Fruit fly (Drosophila melanogaster): ENCODE measurements around the gene CG34448.

The CG34448 gene

dm6 chr2L:2373818-2374746 is 43.7 kb downstream of the CG34448 start, which contains the start of the genes CG3609 and CG15390 (continued):
- TF ChIP-seq CG3919 (GFP tag; optimal IDR thresholded peaks at IDR 0.05), result peak; percentile 91
- no peak for TF ChIP-seq fd85E (GFP tag; optimal IDR thresholded peaks at IDR 0.05)
- peak; percentile 80 for TF ChIP-seq Smox (GFP tag; optimal IDR thresholded peaks at IDR 0.05)
- TF ChIP-seq CG4318 (GFP tag; optimal IDR thresholded peaks at IDR 0.05), result peak; percentile 20
- TF ChIP-seq fd59A (GFP tag; optimal IDR thresholded peaks at IDR 0.05), result peak; percentile 55
- peak; percentile 57 for TF ChIP-seq CG32006 (GFP tag; optimal IDR thresholded peaks at IDR 0.05)
- TF ChIP-seq dac (GFP tag; optimal IDR thresholded peaks at IDR 0.05), result peak; percentile 56
- peak; percentile 83 for TF ChIP-seq net (GFP tag; optimal IDR thresholded peaks at IDR 0.05)
- peak; percentile 62 for TF ChIP-seq acj6 (GFP tag; optimal IDR thresholded peaks at IDR 0.05)
- peak; percentile 83 for TF ChIP-seq CG31627 (GFP tag; optimal IDR thresholded peaks at IDR 0.05)
- TF ChIP-seq Sox14 (GFP tag; optimal IDR thresholded peaks at IDR 0.05), result peak; percentile 91
- peak; percentile 88 for TF ChIP-seq pdm3 (GFP tag; optimal IDR thresholded peaks at IDR 0.05)
- peak; percentile 46 for TF ChIP-seq Gug (GFP tag; IDR thresholded peaks at IDR 0.05)
- peak; percentile 74 for TF ChIP-seq dsx (GFP tag; optimal IDR thresholded peaks at IDR 0.05; ENCODE audit: poor library complexity, severe bottlenecking)
- peak; percentile 79 for TF ChIP-seq CG1621 (tag; optimal IDR thresholded peaks at IDR 0.05)
- peak; percentile 83 for TF ChIP-seq cyc (GFP tag; optimal IDR thresholded peaks at IDR 0.05)
- TF ChIP-seq CG10669 (GFP tag; optimal IDR thresholded peaks at IDR 0.05), result peak; percentile 66
- TF ChIP-seq CG8632 (GFP tag; optimal IDR thresholded peaks at IDR 0.05), result peak; percentile 54
- TF ChIP-seq Hr38 (GFP tag; optimal IDR thresholded peaks at IDR 0.05), result peak; percentile 76
- peak; percentile 73 to 76 for TF ChIP-seq salr (GFP tag; optimal IDR thresholded peaks at IDR 0.05)
- peak; percentile 81 to 87 for TF ChIP-seq ss (GFP tag; optimal IDR thresholded peaks at IDR 0.05)
- peak; percentile 80 for TF ChIP-seq CG16779 (tag; optimal IDR thresholded peaks at IDR 0.05)
- peak; percentile 43 for TF ChIP-seq CG8319 (GFP tag; optimal IDR thresholded peaks at IDR 0.05)
- TF ChIP-seq eg (GFP tag; IDR thresholded peaks at IDR 0.05), result peak; percentile 88
- peak; percentile 30 for TF ChIP-seq CG34406 (GFP tag; optimal IDR thresholded peaks at IDR 0.05)
- TF ChIP-seq fkh (GFP tag; optimal IDR thresholded peaks at IDR 0.05), result peak; percentile 76
- TF ChIP-seq CG11902 (GFP tag; optimal IDR thresholded peaks at IDR 0.05), result peak; percentile 49
- TF ChIP-seq spab (GFP tag; optimal IDR thresholded peaks at IDR 0.05), result peak; percentile 24
- TF ChIP-seq CG15336 (GFP tag; IDR thresholded peaks at IDR 0.05), result peak; percentile 78
- TF ChIP-seq CG6792 (GFP tag; optimal IDR thresholded peaks at IDR 0.05), result peak; percentile 65
- peak; percentile 85 for TF ChIP-seq lz (GFP tag; optimal IDR thresholded peaks at IDR 0.05)
- peak; percentile 60 for TF ChIP-seq CG7368 (GFP tag; optimal IDR thresholded peaks at IDR 0.05)
- peak; percentile 75 for TF ChIP-seq CG8119 (GFP tag; IDR thresholded peaks at IDR 0.05)
- peak; percentile 83 for TF ChIP-seq Hr39 (GFP tag; optimal IDR thresholded peaks at IDR 0.05)
- peak; percentile 9 for TF ChIP-seq CG6854 (GFP tag; optimal IDR thresholded peaks at IDR 0.05)

- TF ChIP-seq CG6808 (GFP tag; optimal IDR thresholded peaks at IDR 0.05) (no peak), vri (GFP tag; optimal IDR thresholded peaks at IDR 0.05) (peak; percentile 29)
These were observed 45.7 kb downstream of the CG34448 start for dm6 chr2L:2372112-2372449.
